Worm (Caenorhabditis elegans): ENCODE measurements around the gene msp-3.

DNA sequence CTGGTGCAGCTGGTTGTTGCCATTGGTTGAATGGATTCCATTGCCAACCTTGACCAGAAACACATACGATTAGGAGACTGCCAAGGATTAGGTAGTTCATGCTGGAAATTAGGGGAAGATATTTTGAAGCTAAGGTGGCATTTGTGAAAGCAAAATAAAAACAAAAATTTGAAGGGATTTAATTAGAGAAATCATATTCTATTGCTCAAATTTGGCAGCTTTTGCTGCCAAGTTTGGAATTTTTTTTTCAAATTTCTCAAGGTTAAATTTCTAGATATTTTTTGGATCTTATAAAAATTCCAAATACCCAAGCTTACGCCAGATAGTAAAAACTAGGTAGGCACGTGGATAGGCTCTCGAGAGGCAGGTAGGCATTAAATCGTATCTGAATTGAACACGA, 14.8 kb downstream of the msp-3 start, which contains the start of gene F26G1.5:
- TF ChIP-seq blmp-1 (tag; optimal IDR thresholded peaks at IDR 0.05; ENCODE audit: insufficient read depth) (no peak), ceh-16 (tag; optimal IDR thresholded peaks at IDR 0.05) (no peak), ama-1 (optimal IDR thresholded peaks at IDR 0.05) (no peak), ztf-11 (tag; optimal IDR thresholded peaks at IDR 0.05) (no peak), mdl-1 (tag; optimal IDR thresholded peaks at IDR 0.05) (no peak), lin-13 (GFP tag; optimal IDR thresholded peaks at IDR 0.05) (no peak), zag-1 (tag; optimal IDR thresholded peaks at IDR 0.05) (no peak), unc-39 (tag; optimal IDR thresholded peaks at IDR 0.05) (no peak), unc-62 (GFP tag; optimal IDR thresholded peaks at IDR 0.05) (no peak), nhr-129 (tag; optimal IDR thresholded peaks at IDR 0.05) (no peak), fos-1 (tag; optimal IDR thresholded peaks at IDR 0.05) (no peak), nhr-77 (tag; optimal IDR thresholded peaks at IDR 0.05) (no peak), nhr-237 (tag; optimal IDR thresholded peaks at IDR 0.05) (no peak), gmeb-1 (tag; optimal IDR thresholded peaks at IDR 0.05) (no peak)
